Worm (Caenorhabditis elegans) whole organism, L3 larva: ENCODE results near the gene acds-10.

ENCODE experiments used
- R02D3.7 ChIP-seq: fragments of 150-350 bp; optimal IDR thresholded peaks from 2 replicates; lab custom pipeline; 2014; ENCODE audit warnings: missing biosample characterization, missing genetic modification characterization
- aly-2 ChIP-seq: fragments of 150-350 bp; optimal IDR thresholded peaks from 2 replicates; lab custom pipeline; 2014; ENCODE audit warnings: missing biosample characterization, missing genetic modification characterization
- ama-1 ChIP-seq: fragments of 150-350 bp; optimal IDR thresholded peaks from 2 replicates; lab custom pipeline; 2018
- ceh-16 ChIP-seq: sonication (generic microtip); optimal IDR thresholded peaks from 2 replicates; lab custom pipeline; 2017; ENCODE audit warnings: missing biosample characterization, missing genetic modification characterization
- ceh-28 ChIP-seq: fragments of 150-350 bp; optimal IDR thresholded peaks from 2 replicates; lab custom pipeline; 2014; ENCODE audit warnings: missing biosample characterization, missing genetic modification reagents, missing genetic modification characterization
- ceh-9 ChIP-seq: sonication (generic microtip); optimal IDR thresholded peaks from 2 replicates; lab custom pipeline; 2018; ENCODE audit warnings: missing biosample characterization, missing genetic modification characterization
- egl-5 ChIP-seq: fragments of 150-350 bp; optimal IDR thresholded peaks from 2 replicates; lab custom pipeline; 2017; ENCODE audit warnings: missing biosample characterization, missing genetic modification reagents, missing genetic modification characterization, inconsistent platforms
- elt-1 ChIP-seq: fragments of 150-350 bp; optimal IDR thresholded peaks from 2 replicates; lab custom pipeline; 2014; ENCODE audit warnings: missing biosample characterization, missing genetic modification characterization
- elt-2 ChIP-seq: sonication (generic microtip); optimal IDR thresholded peaks from 2 replicates; lab custom pipeline; 2016; ENCODE audit warnings: missing genetic modification reagents, mild to moderate bottlenecking, missing genetic modification characterization, missing compliant biosample characterization
- elt-3 ChIP-seq, 3 experiments: fragments of 150-350 bp in 1 of 3; sonication (generic microtip) in 2 of 3; optimal IDR thresholded peaks; 2 replicates in 2 of 3; 4 replicates in 1 of 3; lab custom pipeline; 2014 to 2017; ENCODE audit warnings: missing biosample characterization in 3 of 3, missing genetic modification characterization in 3 of 3
- fkh-10 ChIP-seq: sonication (generic microtip); optimal IDR thresholded peaks from 2 replicates; lab custom pipeline; 2017; ENCODE audit warnings: missing biosample characterization, missing genetic modification reagents, missing genetic modification characterization
- hmg-11 ChIP-seq: sonication (generic microtip); optimal IDR thresholded peaks from 2 replicates; lab custom pipeline; 2016; ENCODE audit warnings: missing genetic modification characterization, missing compliant biosample characterization
- lin-15B ChIP-seq: fragments of 150-350 bp; optimal IDR thresholded peaks from 2 replicates; lab custom pipeline; 2014; ENCODE audit warnings: missing biosample characterization, missing genetic modification characterization
- lin-39 ChIP-seq: fragments of 150-350 bp; optimal IDR thresholded peaks from 2 replicates; lab custom pipeline; 2018; ENCODE audit warnings: missing biosample characterization, missing genetic modification reagents, missing genetic modification characterization
- nfya-1 ChIP-seq: sonication (generic microtip); optimal IDR thresholded peaks from 2 replicates; lab custom pipeline; 2017; ENCODE audit warnings: missing genetic modification characterization, mild to moderate bottlenecking, missing compliant biosample characterization, antibody characterized with exemption, moderate library complexity; ENCODE audit not compliant: insufficient read depth
- nhr-11 ChIP-seq: fragments of 150-350 bp; optimal IDR thresholded peaks from 2 replicates; lab custom pipeline; 2014; ENCODE audit warnings: missing biosample characterization, missing genetic modification characterization
- nhr-23 ChIP-seq: fragments of 150-350 bp; optimal IDR thresholded peaks from 2 replicates; lab custom pipeline; 2014; ENCODE audit warnings: missing biosample characterization, missing genetic modification reagents, missing genetic modification characterization
- nhr-25 ChIP-seq: sonication (generic microtip); optimal IDR thresholded peaks from 2 replicates; lab custom pipeline; 2017; ENCODE audit warnings: missing biosample characterization, missing genetic modification characterization
- nhr-28 ChIP-seq: fragments of 150-350 bp; optimal IDR thresholded peaks from 2 replicates; lab custom pipeline; 2014; ENCODE audit warnings: missing biosample characterization, missing genetic modification characterization
- nhr-76 ChIP-seq: fragments of 150-350 bp; sonication (generic microtip); optimal IDR thresholded peaks from 5 replicates; lab custom pipeline; 2014; ENCODE audit warnings: missing biosample characterization, missing genetic modification characterization
- nhr-77 ChIP-seq: fragments of 150-350 bp; optimal IDR thresholded peaks from 2 replicates; lab custom pipeline; 2014; ENCODE audit warnings: missing biosample characterization, missing genetic modification characterization
- pha-4 ChIP-seq: fragments of 150-350 bp; optimal IDR thresholded peaks from 2 replicates; lab custom pipeline; 2014; ENCODE audit warnings: missing biosample characterization, missing genetic modification reagents, missing genetic modification characterization
- pqm-1 ChIP-seq: fragments of 150-350 bp; optimal IDR thresholded peaks from 2 replicates; lab custom pipeline; 2017; ENCODE audit warnings: missing biosample characterization, missing genetic modification characterization, inconsistent platforms
- sea-2 ChIP-seq: fragments of 150-350 bp; sonication (generic microtip); optimal IDR thresholded peaks from 4 replicates; lab custom pipeline; 2014; ENCODE audit warnings: missing biosample characterization, missing genetic modification reagents, missing genetic modification characterization
- skn-1 ChIP-seq: fragments of 150-350 bp; optimal IDR thresholded peaks from 2 replicates; lab custom pipeline; 2014; ENCODE audit warnings: missing biosample characterization, missing genetic modification characterization
- snpc-4 ChIP-seq: fragments of 150-350 bp; optimal IDR thresholded peaks from 2 replicates; lab custom pipeline; 2014; ENCODE audit warnings: missing biosample characterization, missing genetic modification characterization
- tbx-2 ChIP-seq: sonication (generic microtip); optimal IDR thresholded peaks from 2 replicates; lab custom pipeline; 2016; ENCODE audit warnings: mild to moderate bottlenecking, missing genetic modification characterization, missing compliant biosample characterization
- unc-39 ChIP-seq: sonication (generic microtip); optimal IDR thresholded peaks from 4 replicates; lab custom pipeline; 2017; ENCODE audit warnings: missing biosample characterization, missing genetic modification characterization
- zag-1 ChIP-seq: fragments of 150-350 bp; optimal IDR thresholded peaks from 2 replicates; lab custom pipeline; 2014; ENCODE audit warnings: missing biosample characterization, missing genetic modification characterization
- ztf-4 ChIP-seq: fragments of 150-350 bp; optimal IDR thresholded peaks from 2 replicates; lab custom pipeline; 2014; ENCODE audit warnings: missing biosample characterization, missing genetic modification characterization

acds-10 gene

DNA sequence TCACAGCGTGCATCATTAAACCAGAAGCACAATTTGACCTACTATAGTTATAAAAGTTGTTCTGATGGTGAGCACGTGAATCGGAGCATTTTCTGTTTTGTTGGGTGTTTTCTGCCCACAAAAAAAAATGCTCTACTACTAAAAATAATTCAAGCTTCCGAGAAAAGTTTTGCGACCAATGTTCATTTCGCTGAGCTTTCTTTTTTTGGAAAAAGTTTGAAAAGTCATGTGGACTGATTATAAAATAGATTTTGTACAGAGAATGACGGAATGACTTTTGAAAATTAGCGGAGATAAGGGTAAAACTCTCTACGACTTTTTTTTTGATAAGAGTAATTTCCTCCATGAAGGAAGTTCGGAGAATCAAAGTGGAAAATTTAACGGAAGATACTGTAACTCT lies 21.9 kb downstream of the acds-10 start:
- TF ChIP-seq nhr-11 (tag; lab: Kevin White, UChicago): no peak
- no peak for TF ChIP-seq lin-15B (tag; lab: Kevin White, UChicago)
- TF ChIP-seq pha-4: no peak
- no peak for TF ChIP-seq elt-1 (tag; lab: Kevin White, UChicago)
- TF ChIP-seq nhr-28 (tag; lab: Kevin White, UChicago): no peak
- peak; percentile 69 for TF ChIP-seq pqm-1
- TF ChIP-seq elt-2 (tag; lab: Kevin White, UChicago): peak; percentile 81

DNA sequence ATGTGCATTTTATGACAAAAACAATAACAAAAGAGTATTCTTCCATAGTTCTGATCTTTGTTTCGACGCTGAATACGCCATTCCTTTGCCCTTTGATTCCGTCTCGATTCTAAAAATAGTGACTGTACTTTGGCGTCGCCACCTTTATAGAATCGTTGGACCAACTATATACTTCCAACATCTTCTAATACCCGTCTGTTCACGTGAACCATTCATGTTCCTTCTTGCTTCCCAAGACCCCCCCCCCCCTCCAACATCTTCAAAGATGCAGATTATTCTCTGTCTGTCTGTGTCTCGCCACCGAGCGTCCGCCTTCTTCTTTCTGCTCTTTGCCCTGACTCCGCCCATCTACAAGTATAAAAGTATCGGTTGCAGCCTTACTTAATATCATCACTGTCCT lies 22.4 kb downstream of the acds-10 start:
- TF ChIP-seq nhr-23 (tag; lab: Kevin White, UChicago) (peak; percentile 14), unc-39 (no peak)

DNA sequence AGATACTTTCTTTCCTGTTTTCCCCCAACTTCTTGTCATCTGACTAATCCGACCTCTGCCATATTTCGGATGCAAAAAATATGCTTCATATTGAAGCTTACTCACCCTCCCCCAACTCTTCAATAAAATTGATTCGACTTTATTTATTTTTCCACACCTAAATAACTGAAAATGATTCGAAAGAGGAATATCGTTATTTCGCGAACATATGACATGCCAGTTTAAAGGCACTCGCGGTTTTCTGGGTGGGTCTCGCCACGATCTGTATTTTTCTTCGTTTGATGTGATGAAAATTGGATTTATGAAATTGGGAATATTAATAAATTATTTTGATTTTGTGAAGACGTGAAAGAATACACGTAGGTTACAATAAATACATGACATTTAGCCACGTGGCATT lies 24.0 kb downstream of the acds-10 start, which contains the start of gene F44E7.3:
TSS of gene F44E7.3 (plus strand) at position 319 of the 400 bp plus-strand sequence.
- TF ChIP-seq ceh-16 (tag; lab: Kevin White, UChicago) (no peak), nhr-23 (tag; lab: Kevin White, UChicago) (peak; percentile 27), sea-2 (no peak), nhr-25 (tag; lab: Kevin White, UChicago) (no peak), ama-1 (lab: Kevin White, UChicago) (peak; percentile 26), lin-39 (tag; lab: Kevin White, UChicago) (no peak), zag-1 (tag; lab: Kevin White, UChicago) (no peak), egl-5 (tag; lab: Kevin White, UChicago) (no peak), tbx-2 (tag; lab: Kevin White, UChicago) (no peak), nhr-76 (tag; lab: Kevin White, UChicago) (no peak), elt-1 (tag; lab: Kevin White, UChicago) (no peak)

DNA sequence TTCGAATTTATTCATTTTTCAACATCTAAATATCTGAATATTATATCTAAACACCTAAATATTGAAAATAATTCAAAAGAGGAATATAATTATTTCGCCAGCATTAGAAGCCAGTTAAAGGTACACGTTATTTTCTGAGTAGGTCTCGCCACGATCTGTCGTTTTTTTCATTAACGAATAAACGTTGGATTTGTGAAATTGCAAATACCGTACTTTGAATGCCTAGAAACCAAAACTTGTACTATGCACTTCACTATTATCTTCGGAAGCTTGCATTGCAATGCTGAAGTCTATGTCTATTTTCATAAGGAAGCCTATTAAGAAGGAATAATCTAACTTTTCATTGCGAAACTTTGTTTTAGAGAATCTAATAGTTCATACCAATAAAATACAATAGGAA lies 24.9 kb downstream of the acds-10 start:
- TF ChIP-seq sea-2 (no peak), egl-5 (tag; lab: Kevin White, UChicago) (no peak), fkh-10 (GFP tag; lab: Kevin White, UChicago) (no peak), nhr-23 (tag; lab: Kevin White, UChicago) (no peak)
- TF ChIP-seq, all 47 proteins: peak for 0

DNA sequence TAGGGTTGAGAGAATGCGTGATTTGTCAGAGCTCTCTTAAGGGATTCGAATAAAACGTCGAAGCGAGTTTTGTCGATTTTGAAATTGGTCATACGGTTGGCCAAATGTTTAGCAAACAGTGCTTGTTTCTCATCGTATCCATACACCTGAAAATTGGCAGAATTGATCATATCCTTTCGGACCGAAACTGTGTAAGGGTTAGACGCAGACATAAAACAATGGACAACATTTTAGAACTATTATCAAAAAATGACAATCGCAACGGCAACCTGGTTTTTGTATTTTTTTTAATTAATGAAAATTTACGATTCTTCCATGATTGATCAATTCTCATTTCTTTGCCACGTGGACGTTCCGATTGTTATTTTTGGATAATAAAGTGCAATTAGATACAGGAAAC lies 26.5 kb downstream of the acds-10 start:
- TF ChIP-seq skn-1 (tag; lab: Kevin White, UChicago) (no peak), ztf-4 (tag; lab: Kevin White, UChicago) (no peak), elt-2 (tag; lab: Kevin White, UChicago) (no peak)

DNA sequence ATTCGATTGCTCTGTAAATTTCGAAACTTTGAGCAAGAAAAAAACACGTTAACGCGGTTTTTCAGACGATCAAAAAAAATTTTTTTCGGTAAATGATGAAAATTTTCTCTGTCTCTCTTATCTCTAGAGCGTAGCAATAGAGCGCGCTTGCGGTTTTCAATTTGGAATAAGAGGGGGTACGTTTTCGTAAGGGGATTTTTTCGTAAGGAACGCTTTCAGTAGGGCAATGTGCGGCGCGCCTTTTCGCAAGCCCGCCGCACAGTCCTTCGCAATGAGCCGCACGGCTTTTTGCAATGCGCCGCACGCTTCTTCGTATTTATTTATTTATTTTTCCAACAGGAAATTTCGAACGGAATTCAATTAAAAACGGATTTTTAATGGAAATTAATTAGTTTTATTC lies 29.3 kb downstream of the acds-10 start, which contains the start of gene F44E7.4:
TSS of gene F44E7.4 (minus strand) at position 13 of the 400 bp plus-strand sequence.
- TF ChIP-seq pha-4: peak; percentile 58
- TF ChIP-seq ceh-28: peak; percentile 26
- TF ChIP-seq lin-15B (tag; lab: Kevin White, UChicago): peak; percentile 76
- peak; percentile 16 for TF ChIP-seq nhr-25 (tag; lab: Kevin White, UChicago)
- peak; percentile 20 for TF ChIP-seq snpc-4 (tag; lab: Kevin White, UChicago)
- TF ChIP-seq nfya-1: peak; percentile 58
- TF ChIP-seq lin-39 (tag; lab: Kevin White, UChicago): peak; percentile 47
- TF ChIP-seq elt-2 (tag; lab: Kevin White, UChicago): peak; percentile 21
- peak; percentile 41 for TF ChIP-seq nhr-23 (tag; lab: Kevin White, UChicago)

DNA sequence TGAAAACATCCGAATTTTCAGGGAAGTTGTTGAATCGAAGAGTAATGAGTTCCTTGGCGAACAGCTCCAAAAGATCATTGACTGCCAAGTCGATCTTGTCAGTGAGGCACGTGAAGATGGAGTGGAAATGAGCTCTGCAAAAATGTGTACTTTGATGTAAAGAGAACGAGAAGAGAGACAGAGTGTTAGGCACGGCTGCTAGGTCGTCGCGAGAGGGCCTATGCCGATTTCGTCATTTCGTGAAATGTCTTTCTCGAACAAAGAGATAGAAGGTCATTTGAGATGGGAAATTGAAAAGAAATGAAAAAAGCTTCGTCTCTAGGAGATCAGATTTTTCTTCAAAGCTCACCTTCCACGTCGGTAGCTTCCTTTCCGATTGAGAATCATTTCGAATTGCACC lies 32.4 kb downstream of the acds-10 start:
- TF ChIP-seq R02D3.7 (tag; lab: Kevin White, UChicago) (no peak), elt-3 (tag; optimal IDR thresholded peaks at IDR 0.05; lab: Kevin White, UChicago) (no peak), pqm-1 (no peak), nhr-28 (tag; lab: Kevin White, UChicago) (no peak), fkh-10 (GFP tag; lab: Kevin White, UChicago) (no peak), egl-5 (tag; lab: Kevin White, UChicago) (no peak), ama-1 (lab: Kevin White, UChicago) (no peak), skn-1 (tag; lab: Kevin White, UChicago) (no peak), nhr-77 (tag; lab: Kevin White, UChicago) (no peak), nhr-25 (tag; lab: Kevin White, UChicago) (no peak), lin-15B (tag; lab: Kevin White, UChicago) (no peak), elt-2 (tag; lab: Kevin White, UChicago) (no peak), nhr-23 (tag; lab: Kevin White, UChicago) (no peak), aly-2 (tag; lab: Kevin White, UChicago) (no peak), nhr-11 (tag; lab: Kevin White, UChicago) (no peak), sea-2 (no peak), hmg-11 (tag; lab: Kevin White, UChicago) (no peak), ceh-9 (tag; lab: Kevin White, UChicago) (no peak)
